Worm (Caenorhabditis elegans) whole organism, dauer: ENCODE data around the gene oac-48.

ENCODE experiments used
- unc-62 ChIP-seq: sonication (generic microtip); optimal IDR thresholded peaks from 2 replicates; lab custom pipeline; 2017; ENCODE audit warnings: missing biosample characterization, missing genetic modification reagents, missing genetic modification characterization

oac-48 gene

DNA sequence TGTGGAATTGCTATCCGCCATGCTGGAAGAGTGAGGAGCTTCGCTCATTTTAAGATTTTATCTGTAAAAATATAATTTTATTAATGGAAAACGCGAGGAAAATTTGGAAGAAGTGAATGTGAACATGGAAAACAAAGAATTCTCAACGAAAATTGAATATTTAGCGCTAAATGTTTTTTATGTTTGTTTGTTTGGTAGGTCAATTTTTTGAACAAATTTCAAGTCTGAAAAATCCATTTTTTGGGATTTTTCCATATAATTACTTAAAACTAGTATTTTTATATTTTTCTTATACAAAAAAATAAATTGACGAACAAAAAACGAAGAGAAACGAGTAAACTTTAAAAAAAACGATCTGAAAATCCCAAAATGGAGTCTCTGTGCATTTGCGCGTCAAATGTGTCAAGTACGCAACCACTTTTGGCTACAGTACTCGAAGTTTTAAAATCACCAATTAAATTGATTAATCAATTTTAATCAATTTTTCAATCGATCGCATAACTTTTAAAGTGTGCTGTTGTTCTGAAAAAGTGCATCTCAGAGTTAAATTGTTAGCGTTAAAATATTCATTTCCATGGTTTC, 6.7 kb upstream of the oac-48 start, which contains the start of gene fbxa-215:
fbxa-215 (minus strand) TSS at position 61 of the 582 bp plus-strand sequence.
- TF ChIP-seq unc-62 (GFP tag; lab: Kevin White, UChicago): no peak

DNA sequence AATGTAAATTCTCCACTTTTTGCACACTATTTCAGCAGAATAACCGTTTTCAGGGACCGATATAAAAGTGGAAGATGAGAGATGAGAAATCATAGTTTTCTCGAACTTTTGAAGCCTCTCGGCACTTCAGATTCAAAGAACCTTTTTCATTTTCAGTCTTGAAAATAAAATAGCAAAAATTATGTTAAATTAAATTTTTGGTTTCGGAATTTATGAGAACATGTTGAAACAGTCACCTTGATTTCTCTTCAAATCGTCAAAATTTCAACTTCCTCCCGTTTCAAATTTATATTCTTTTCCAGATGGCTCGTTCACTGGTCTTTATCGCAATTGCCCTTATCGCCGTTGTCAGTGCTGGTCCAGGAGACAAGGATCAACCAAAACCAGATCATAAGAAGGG, 5.0 kb downstream of the oac-48 start, which contains the start of gene srlf-26:
srlf-26 (plus strand) TSS at position 301 of the 400 bp plus-strand sequence.
- no peak for TF ChIP-seq unc-62 (GFP tag; lab: Kevin White, UChicago)

DNA sequence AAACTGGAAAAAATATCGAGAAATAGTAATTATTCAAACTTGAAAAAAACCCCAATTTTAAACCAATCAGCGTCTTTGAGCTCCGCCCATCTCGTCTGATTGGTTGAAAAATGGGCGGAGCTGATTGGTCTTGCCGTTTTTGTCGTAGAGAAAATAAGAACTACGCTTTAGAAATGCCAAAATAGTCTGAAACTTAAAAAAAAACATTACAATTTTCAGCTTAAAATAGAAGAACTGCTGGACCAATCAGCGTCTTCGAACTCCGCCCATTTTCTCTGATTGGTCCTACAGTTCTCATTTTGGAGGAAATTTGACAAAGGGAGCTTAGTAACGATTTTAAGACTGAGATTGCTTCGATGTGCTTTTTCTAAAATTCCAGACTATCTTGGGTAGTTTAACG, 5.9 kb downstream of the oac-48 start:
- no peak for TF ChIP-seq unc-62 (GFP tag; lab: Kevin White, UChicago)

DNA sequence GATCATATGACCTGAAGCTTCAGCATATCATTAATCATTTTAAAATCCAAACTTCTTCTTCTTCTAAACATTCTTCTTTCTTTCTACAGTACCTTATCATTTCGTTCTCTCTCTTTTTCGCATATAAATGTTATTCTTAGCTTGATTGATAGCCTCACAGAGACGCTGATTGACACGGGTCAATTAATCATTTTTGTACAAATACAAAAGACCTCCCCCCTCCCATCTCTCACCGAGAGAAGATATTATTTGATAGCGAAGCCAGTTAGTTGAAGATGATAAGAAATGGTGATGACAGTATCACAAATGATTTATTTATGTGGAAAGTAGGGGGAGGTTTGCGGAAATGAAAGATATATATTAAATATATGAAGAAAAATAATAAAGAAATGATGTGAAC, 9.1 kb downstream of the oac-48 start:
- no peak for TF ChIP-seq unc-62 (GFP tag; lab: Kevin White, UChicago)

DNA sequence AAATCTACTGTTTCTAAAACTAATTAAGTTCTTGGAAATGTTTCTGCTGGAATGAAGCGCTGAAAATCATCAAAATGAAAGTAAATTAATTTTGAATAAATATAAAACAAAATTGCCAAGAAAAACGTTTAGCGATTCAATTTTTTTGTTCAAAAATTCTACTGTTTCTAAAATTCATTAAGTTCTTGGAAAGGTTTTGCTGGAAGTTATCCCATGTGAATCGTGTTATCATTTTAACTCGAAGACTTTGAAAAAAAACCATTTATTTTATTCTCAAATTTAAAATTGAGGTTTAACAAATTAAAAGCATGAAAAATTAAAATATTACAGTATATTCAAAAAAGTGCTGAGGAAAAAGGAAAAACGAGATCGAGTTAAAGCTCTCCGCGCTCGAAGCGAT, 11.2 kb downstream of the oac-48 start:
- TF ChIP-seq unc-62 (GFP tag; lab: Kevin White, UChicago): no peak

DNA sequence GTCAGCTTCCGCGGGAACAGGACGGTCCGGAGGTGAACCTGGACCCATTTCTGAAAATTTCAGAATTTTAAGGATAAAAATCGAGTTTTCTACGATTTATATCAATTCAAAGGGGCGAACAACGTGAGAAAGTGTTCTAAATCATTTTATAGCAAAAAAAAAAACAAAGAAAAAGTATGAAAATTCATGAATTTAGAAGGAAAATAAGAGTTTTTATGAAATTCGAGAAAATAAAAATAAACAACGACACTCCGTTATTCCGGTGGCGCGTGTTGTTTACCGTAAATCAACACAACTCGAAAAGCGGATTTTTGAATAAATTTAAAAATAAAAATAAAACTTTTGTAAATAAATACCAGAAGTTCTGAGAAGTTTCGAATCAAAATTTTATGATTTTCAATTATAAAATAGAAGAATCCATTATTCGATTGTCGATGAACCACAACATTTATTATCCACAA, 13.4 kb downstream of the oac-48 start, which contains the start of gene nyn-1:
nyn-1 (minus strand) TSS at position 51 of the 461 bp plus-strand sequence.
- no peak for TF ChIP-seq unc-62 (GFP tag; lab: Kevin White, UChicago)

DNA sequence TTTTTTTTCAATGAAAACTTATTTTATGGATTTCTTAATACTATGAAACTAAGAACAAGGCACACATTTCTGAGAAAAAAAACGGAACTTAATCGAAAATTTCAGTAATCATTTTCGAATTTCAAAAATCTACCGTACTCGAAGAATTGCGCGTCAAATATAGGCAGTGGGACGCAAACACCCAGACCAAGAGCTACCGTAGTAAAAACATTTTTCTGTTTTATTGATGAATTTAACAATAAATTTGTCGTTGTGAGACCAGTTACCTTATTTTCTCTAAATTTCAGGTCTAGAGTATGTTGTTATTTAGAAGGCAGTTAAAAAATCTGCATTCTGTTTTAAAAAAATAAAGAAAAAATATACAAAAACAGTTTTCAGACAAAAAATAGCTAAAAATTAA, 14.0 kb downstream of the oac-48 start:
- TF ChIP-seq unc-62 (GFP tag; lab: Kevin White, UChicago): no peak

DNA sequence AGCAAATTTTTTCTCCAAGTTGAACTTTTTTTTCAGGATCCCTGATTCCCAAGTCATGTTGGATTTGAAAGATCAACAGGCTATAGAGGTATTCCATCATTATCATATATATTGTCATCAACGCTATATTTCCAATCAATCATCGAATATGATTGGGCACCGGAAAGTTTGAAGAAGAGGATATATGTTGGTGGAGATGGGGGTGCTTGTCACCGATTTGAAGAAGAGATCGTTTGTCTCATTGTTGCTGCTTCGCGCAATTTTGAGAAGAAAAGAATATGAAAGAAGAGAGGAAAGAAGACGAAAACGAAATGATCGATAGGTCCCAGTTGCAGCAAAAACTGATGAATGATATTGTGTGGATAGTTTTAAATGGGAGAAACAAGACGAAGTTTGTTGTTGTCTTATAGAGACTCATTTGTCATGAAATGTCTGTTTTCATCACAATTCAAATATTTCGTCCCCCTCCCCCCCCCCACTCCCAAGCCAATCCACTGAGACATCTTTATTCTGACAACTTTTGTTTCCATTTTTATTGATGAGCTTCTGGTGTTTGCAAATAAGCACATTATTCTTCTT, 15.8 kb downstream of the oac-48 start, which contains the start of gene T23G4.2:
T23G4.2 (minus strand) TSS at position 255 of the 579 bp plus-strand sequence.
- TF ChIP-seq unc-62 (GFP tag; lab: Kevin White, UChicago): no peak

DNA sequence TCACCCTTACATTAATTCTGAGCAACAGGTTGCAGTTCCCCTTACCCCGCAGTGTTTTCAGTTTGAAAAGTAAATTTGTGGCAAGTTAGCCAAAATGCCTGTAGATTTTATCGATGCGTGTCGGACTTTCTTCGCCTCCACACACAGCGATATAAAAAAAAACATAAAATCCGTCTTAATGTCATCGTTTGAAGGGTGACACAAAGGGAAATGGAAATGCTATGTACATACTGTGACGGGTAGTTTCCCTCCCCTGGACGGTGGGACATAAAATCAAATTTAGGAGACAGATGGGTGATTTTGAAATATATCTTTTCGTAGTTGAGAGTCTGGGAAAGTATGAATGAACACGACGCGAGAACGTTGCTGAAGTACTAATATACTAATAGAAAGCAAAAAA, 18.9 kb downstream of the oac-48 start:
- no peak for TF ChIP-seq unc-62 (GFP tag; lab: Kevin White, UChicago)

DNA sequence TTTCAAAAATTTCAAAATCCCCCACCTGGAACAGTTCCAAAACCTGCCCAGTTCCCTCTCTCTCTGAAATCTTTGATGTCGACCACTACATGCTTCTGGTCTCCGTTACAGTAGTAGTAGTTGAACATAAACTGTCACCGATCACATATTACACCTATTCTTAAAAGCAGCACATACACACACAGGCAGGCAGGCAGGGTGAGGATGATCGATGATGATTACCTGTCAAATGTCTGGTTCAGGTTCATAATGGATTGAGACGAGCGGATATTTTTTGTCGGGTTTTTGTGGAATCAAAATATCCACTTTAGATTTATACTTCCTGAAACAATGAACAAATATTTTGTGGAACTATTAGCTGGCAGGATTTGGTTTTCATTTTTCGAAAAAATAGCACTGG, 20.4 kb downstream of the oac-48 start:
- TF ChIP-seq unc-62 (GFP tag; lab: Kevin White, UChicago): no peak

DNA sequence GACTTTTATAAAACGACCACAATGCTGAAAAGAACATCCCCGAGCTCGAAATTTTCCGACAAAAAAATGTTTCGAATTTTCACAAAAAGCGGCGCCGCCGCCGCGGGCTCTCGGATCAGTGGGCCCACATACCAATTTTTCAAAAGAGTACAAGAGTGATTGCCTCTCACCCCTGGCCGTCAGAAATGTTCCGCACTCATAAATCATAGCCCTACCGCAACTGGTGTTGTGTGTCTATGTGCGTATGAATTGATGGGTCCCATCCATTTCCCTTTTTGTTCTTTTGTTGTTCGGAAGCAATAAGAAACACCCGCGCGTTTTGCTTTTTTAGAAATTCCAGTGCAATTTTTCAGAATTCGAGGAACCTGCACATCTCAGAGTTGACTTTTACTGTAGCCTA, 21.0 kb downstream of the oac-48 start:
- TF ChIP-seq unc-62 (GFP tag; lab: Kevin White, UChicago): no peak

DNA sequence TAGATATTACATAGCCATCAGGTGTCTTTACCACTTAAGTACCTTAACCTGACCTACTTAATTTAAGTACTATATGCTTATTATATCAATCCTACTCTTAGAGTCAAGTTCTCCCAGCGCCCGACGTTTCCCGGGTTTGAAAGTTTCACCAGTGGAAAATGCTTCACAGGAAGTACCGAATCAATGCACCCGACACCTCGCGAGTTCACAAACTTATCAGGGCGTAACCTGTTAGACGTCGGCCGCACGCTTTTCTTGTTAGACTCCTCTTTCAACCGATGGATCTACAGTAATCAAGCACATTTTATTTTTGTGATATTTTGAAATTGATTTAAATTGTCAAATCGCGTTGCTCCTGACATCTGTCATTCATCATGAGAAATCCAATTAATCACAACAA, 21.7 kb downstream of the oac-48 start:
- TF ChIP-seq unc-62 (GFP tag; lab: Kevin White, UChicago): no peak

DNA sequence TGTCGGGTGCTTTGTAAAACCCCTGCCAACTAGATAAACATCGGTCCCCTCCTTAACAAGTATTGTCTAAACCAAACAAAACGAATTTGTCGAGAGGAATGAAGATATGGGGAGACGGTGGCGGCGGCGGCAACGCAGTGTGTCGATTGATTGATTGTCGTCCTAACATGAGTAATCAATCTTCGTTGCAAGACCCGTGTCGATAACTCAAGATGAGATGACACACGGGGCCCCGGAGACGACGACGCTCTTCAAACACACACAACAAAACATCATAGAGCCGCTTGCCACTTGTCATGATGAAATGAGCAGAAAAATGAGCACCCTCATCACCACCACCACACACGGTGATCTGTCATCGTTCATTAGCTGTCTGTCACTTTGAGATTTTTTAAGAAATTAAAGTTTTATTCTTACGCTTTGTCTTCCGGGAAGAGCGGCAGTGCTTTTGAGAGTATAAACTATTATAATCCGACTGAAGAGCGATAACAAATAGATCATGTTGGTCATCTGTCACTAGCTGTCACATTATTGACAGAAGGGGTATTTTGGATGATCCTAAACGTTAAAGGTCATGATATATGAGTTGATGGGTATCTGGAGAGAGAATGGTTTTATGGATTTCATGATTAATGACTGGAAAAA, 22.2 kb downstream of the oac-48 start:
- peak; percentile 27 for TF ChIP-seq unc-62 (GFP tag; lab: Kevin White, UChicago)

DNA sequence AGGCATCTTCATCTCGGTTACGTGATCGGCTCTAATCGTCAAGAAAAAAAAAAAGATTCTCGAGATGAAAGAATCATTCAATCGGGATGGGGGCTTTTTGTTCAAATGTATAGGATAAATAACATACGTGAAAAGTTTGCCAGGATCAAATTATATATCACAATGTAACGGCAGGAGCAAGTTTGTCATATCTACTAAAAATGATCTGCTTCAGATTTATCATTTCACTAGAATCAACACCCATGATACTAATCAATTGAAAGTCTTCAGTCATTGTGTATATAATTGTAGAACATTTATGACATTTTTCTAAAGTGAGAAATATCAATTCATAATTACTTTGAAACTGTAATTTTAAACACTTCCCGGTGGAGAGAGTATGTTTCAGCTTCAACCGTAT, 23.3 kb downstream of the oac-48 start:
- no peak for TF ChIP-seq unc-62 (GFP tag; lab: Kevin White, UChicago)

DNA sequence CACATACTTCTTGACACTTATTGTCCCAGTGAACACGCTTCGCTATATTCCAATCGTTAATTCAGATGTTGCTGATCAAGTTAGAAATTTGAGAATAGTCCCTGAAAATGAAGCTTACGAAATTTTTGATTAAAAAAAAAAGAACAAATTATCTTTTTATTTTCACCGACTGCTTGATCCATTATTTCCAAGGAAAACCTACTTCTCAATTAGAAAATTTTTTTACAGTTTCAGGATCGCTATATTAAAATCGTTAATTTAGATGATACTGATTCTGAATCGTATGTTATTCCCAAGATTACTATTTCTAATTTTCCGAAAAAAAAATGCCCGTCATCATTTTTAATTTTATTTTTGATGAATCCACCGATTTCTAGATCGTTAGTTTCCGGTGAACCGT, 25.0 kb downstream of the oac-48 start, which contains the start of gene T23G4.127:
T23G4.127 (minus strand) TSS at position 101 of the 400 bp plus-strand sequence.
- TF ChIP-seq unc-62 (GFP tag; lab: Kevin White, UChicago): no peak

DNA sequence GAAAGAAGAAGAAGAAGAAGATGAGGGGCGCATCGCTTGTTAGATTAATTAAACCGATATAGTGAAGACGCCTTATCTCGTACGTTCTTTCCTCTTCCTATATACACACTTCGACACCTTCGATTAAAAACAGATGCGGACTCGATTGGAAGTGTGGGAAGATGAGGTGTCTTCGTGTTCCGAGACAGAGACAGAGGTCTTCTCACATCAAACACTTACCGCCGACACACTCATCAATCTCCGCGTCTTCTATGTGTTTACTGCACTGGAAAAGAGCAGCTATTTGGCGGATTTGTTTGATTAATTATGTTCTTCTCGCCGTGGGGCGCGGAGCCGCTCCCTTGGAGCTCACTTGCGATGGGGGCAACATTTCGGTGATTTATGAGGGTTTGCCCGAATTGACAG, 25.8 kb downstream of the oac-48 start:
- TF ChIP-seq unc-62 (GFP tag; lab: Kevin White, UChicago): no peak
